Fruit fly (Drosophila melanogaster): ENCODE data around the gene Sema1a.

dm6 chr2L:8528951-8529430 is 13.0 kb upstream of the Sema1a start, which contains the start of gene CG17834:
- TF ChIP-seq CG8478 (optimal IDR thresholded peaks at IDR 0.05) (no peak), CTCF (optimal IDR thresholded peaks at IDR 0.05) (no peak)

Measured in S2 (cell line).